Worm (Caenorhabditis elegans) whole organism, L4/young adult: ENCODE measurements around the gene mtcu-2.

Experiments
- W03F9.2 ChIP-seq: fragments of 150-350 bp; optimal IDR thresholded peaks from 2 replicates; lab custom pipeline; 2014; ENCODE audit warnings: missing biosample characterization, missing genetic modification characterization
- dao-5 ChIP-seq: sonication (generic microtip); optimal IDR thresholded peaks from 2 replicates; lab custom pipeline; 2016; ENCODE audit warnings: missing genotype, missing genetic modification characterization, moderate library complexity, missing compliant biosample characterization
- him-1 ChIP-seq: sonication (generic microtip); optimal IDR thresholded peaks from 2 replicates; lab custom pipeline; 2016; ENCODE audit warnings: missing genotype, missing genetic modification reagents, missing genetic modification characterization, missing compliant biosample characterization

DNA sequence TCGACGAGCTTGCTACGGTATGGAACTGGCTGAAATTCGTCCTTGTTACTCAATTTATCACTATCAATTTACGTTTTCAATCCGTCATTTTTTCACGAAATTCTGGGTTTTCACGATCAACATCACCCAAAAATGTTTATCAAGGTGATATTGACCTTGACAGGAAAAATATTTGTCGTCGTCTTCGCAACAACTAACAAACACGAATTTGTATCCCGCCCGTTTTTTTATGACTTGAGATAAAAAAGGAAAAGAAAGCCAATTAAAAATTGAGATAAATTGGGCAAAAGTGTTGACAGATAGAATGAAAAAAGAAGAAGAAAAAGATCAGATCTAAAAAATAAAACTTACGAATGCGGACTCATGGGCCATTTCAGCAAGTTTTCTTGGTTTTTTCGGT is 22.1 kb downstream of the mtcu-2 start:
- TF ChIP-seq dao-5 (tag; lab: Kevin White, UChicago), result no peak
- TF ChIP-seq him-1 (tag; lab: Kevin White, UChicago), result no peak
- TF ChIP-seq W03F9.2, result no peak
